Worm (Caenorhabditis elegans): ENCODE data around the gene flp-12.

The flp-12 gene

ce11 chrX:4544543-4544942 is 47.6 kb downstream of the flp-12 start, which contains the start of gene C07A12.2:
C07A12.2 (plus strand) TSS chrX:4544843.
- TF ChIP-seq ceh-82 (tag; optimal IDR thresholded peaks at IDR 0.05) (no peak), nhr-43 (tag; optimal IDR thresholded peaks at IDR 0.05; ENCODE audit: poor library complexity, severe bottlenecking) (no peak), nfya-1 (tag; optimal IDR thresholded peaks at IDR 0.05; ENCODE audit: insufficient read depth) (no peak), pqm-1 (tag; optimal IDR thresholded peaks at IDR 0.05) (no peak), ceh-16 (tag; optimal IDR thresholded peaks at IDR 0.05) (no peak), nhr-28 (tag; optimal IDR thresholded peaks at IDR 0.05) (no peak)

Measured in whole organism, L3 larva.